Worm (Caenorhabditis elegans) whole organism, young adult: ENCODE measurements around the gene hlh-8.

Source experiments
- B0261.1 ChIP-seq: sonication (generic microtip); optimal IDR thresholded peaks from 2 replicates; lab custom pipeline; 2016; ENCODE audit warnings: mild to moderate bottlenecking, missing genetic modification characterization, moderate library complexity, missing compliant biosample characterization
- C06A6.2 ChIP-seq: fragments of 200-800 bp; sonication (Bioruptor generic); conservative IDR thresholded peaks from 2 replicates; pipeline ENCODE4 v1.3.6; 2022; ENCODE audit warnings: missing genetic modification characterization, missing compliant biosample characterization
- C17E4.6 ChIP-seq: fragments of 200-800 bp; sonication (Bioruptor generic); IDR thresholded peaks from 2 replicates; pipeline ENCODE4 v1.3.6; 2022; ENCODE audit warnings: missing genetic modification reagents, missing genetic modification characterization, missing compliant biosample characterization
- F23B12.7 ChIP-seq: sonication (generic microtip); optimal IDR thresholded peaks from 2 replicates; lab custom pipeline; 2017; ENCODE audit warnings: missing genetic modification characterization, mild to moderate bottlenecking, missing compliant biosample characterization, antibody characterized with exemption, moderate library complexity; ENCODE audit not compliant: insufficient read depth
- F39B2.1 ChIP-seq: fragments of 200-800 bp; sonication (Bioruptor generic); IDR thresholded peaks from 2 replicates; pipeline ENCODE4 v1.3.6; 2022; ENCODE audit warnings: missing genetic modification reagents, missing genetic modification characterization, missing compliant biosample characterization
- Y53F4B.3 ChIP-seq: fragments of 200-800 bp; sonication (Bioruptor generic); IDR thresholded peaks from 2 replicates; pipeline ENCODE4 v1.3.6; 2022; ENCODE audit warnings: missing genetic modification reagents, missing genetic modification characterization, missing compliant biosample characterization
- Y56A3A.18 ChIP-seq: fragments of 200-800 bp; sonication (Bioruptor generic); IDR thresholded peaks from 2 replicates; pipeline ENCODE4 v1.3.6; 2022; ENCODE audit warnings: missing genetic modification reagents, missing genetic modification characterization, missing compliant biosample characterization
- akir-1 ChIP-seq: fragments of 200-800 bp; sonication (Bioruptor generic); optimal IDR thresholded peaks from 2 replicates; lab custom pipeline; 2018; ENCODE audit warnings: mild to moderate bottlenecking, missing genetic modification characterization, moderate library complexity, missing compliant biosample characterization
- bed-2 ChIP-seq: fragments of 200-800 bp; sonication (Bioruptor generic); IDR thresholded peaks from 2 replicates; pipeline ENCODE4 v1.3.6; 2022; ENCODE audit warnings: missing genetic modification reagents, missing genetic modification characterization, missing compliant biosample characterization
- ceh-27 ChIP-seq: fragments of 200-800 bp; sonication (Bioruptor generic); optimal IDR thresholded peaks from 2 replicates; lab custom pipeline; 2018; ENCODE audit warnings: mild to moderate bottlenecking, missing genetic modification characterization, moderate library complexity, missing compliant biosample characterization
- ceh-91 ChIP-seq: fragments of 200-800 bp; sonication (Bioruptor generic); IDR thresholded peaks from 2 replicates; pipeline ENCODE4 v1.3.6; 2022; ENCODE audit warnings: missing genetic modification reagents, missing genetic modification characterization, missing compliant biosample characterization
- die-1 ChIP-seq: sonication (generic microtip); optimal IDR thresholded peaks from 2 replicates; lab custom pipeline; 2016; ENCODE audit warnings: missing genotype, mild to moderate bottlenecking, missing genetic modification characterization, missing compliant biosample characterization
- egl-18 ChIP-seq: fragments of 200-800 bp; sonication (Bioruptor generic); IDR thresholded peaks from 2 replicates; pipeline ENCODE4 v1.3.6; 2022; ENCODE audit warnings: missing genetic modification reagents, missing genetic modification characterization, missing compliant biosample characterization
- hlh-12 ChIP-seq: sonication (generic microtip); optimal IDR thresholded peaks from 2 replicates; lab custom pipeline; 2016; ENCODE audit warnings: missing genetic modification characterization, missing compliant biosample characterization
- hlh-26 ChIP-seq: fragments of 200-800 bp; sonication (Bioruptor generic); conservative IDR thresholded peaks from 2 replicates; pipeline ENCODE4 v1.3.6; 2022; ENCODE audit warnings: missing genetic modification reagents, missing genetic modification characterization, missing compliant biosample characterization
- hmg-1.2 ChIP-seq: fragments of 200-800 bp; sonication (Bioruptor generic); IDR thresholded peaks from 2 replicates; pipeline ENCODE4 v1.3.6; 2022; ENCODE audit warnings: missing genetic modification reagents, missing genetic modification characterization, missing compliant biosample characterization
- hrde-1 ChIP-seq: sonication (generic microtip); optimal IDR thresholded peaks from 2 replicates; lab custom pipeline; 2016; ENCODE audit warnings: missing genetic modification characterization, mild to moderate bottlenecking, missing compliant biosample characterization, moderate library complexity, missing genotype, missing genetic modification reagents, borderline replicate concordance
- hsf-1 ChIP-seq: fragments of 200-800 bp; sonication (Bioruptor generic); IDR thresholded peaks from 2 replicates; pipeline ENCODE4 v1.3.6; 2022; ENCODE audit warnings: missing genetic modification reagents, missing genetic modification characterization, missing compliant biosample characterization
- let-607 ChIP-seq, 2 experiments: fragments of 200-800 bp in 1 of 2; sonication (Bioruptor generic) in 1 of 2; sonication (generic microtip) in 1 of 2; optimal IDR thresholded peaks; 2 replicates each; lab custom pipeline; 2016 to 2018; ENCODE audit warnings: mild to moderate bottlenecking in 2 of 2, missing compliant biosample characterization in 2 of 2, missing genetic modification characterization in 2 of 2, moderate library complexity in 2 of 2, missing genotype in 1 of 2
- lin-26 ChIP-seq: fragments of 200-800 bp; sonication (Bioruptor generic); IDR thresholded peaks from 2 replicates; pipeline ENCODE4 v1.3.6; 2022; ENCODE audit warnings: missing genetic modification reagents, missing genetic modification characterization, missing compliant biosample characterization
- lin-40 ChIP-seq: sonication (generic microtip); optimal IDR thresholded peaks from 2 replicates; lab custom pipeline; 2016; ENCODE audit warnings: missing genetic modification characterization, mild to moderate bottlenecking, missing compliant biosample characterization, missing genotype, missing genetic modification reagents
- lin-54 ChIP-seq: fragments of 200-800 bp; sonication (Bioruptor generic); optimal IDR thresholded peaks from 2 replicates; lab custom pipeline; 2018; ENCODE audit warnings: mild to moderate bottlenecking, missing genetic modification characterization, missing compliant biosample characterization
- nhr-80 ChIP-seq: sonication (generic microtip); optimal IDR thresholded peaks from 2 replicates; lab custom pipeline; 2016; ENCODE audit warnings: missing genetic modification characterization, missing compliant biosample characterization
- pha-4 ChIP-seq: fragments of 150-350 bp; sonication (generic microtip); optimal IDR thresholded peaks from 2 replicates; lab custom pipeline; 2014; ENCODE audit warnings: missing biosample characterization, missing genetic modification reagents, missing genetic modification characterization
- rcor-1 ChIP-seq: fragments of 200-800 bp; sonication (Bioruptor generic); IDR thresholded peaks from 2 replicates; pipeline ENCODE4 v1.3.6; 2022; ENCODE audit warnings: missing genetic modification reagents, missing genetic modification characterization, missing compliant biosample characterization
- rpc-1 ChIP-seq, 2 experiments: fragments of 150-350 bp in 1 of 2; sonication (generic microtip) in 1 of 2; optimal IDR thresholded peaks; 2 replicates each; lab custom pipeline; 2014 to 2018; ENCODE audit warnings: missing biosample characterization in 1 of 2, missing genetic modification characterization in 1 of 2, missing genetic modification reagents in 1 of 2, missing genotype in 1 of 2
- tbp1 ChIP-seq: fragments of 200-800 bp; sonication (Bioruptor generic); optimal IDR thresholded peaks from 2 replicates; lab custom pipeline; 2018; ENCODE audit warnings: mild to moderate bottlenecking, missing genetic modification characterization, missing compliant biosample characterization
- zfh-2 ChIP-seq: fragments of 200-800 bp; sonication (Bioruptor generic); conservative IDR thresholded peaks from 2 replicates; pipeline ENCODE4 v1.3.6; 2022; ENCODE audit warnings: missing genetic modification reagents, missing genetic modification characterization, missing compliant biosample characterization
- zim-3 ChIP-seq: sonication (generic microtip); optimal IDR thresholded peaks from 2 replicates; lab custom pipeline; 2017; ENCODE audit warnings: mild to moderate bottlenecking, missing genetic modification characterization, moderate library complexity, missing compliant biosample characterization
- ztf-22 ChIP-seq: fragments of 200-800 bp; sonication (Bioruptor generic); optimal IDR thresholded peaks from 2 replicates; lab custom pipeline; 2018; ENCODE audit warnings: mild to moderate bottlenecking, missing genetic modification characterization, moderate library complexity, missing compliant biosample characterization
- ztf-25 ChIP-seq: fragments of 200-800 bp; sonication (Bioruptor generic); IDR thresholded peaks from 2 replicates; pipeline ENCODE4 v1.3.6; 2022; ENCODE audit warnings: missing genetic modification reagents, missing genetic modification characterization, missing compliant biosample characterization
- ztf-26 ChIP-seq: sonication (generic microtip); optimal IDR thresholded peaks from 2 replicates; lab custom pipeline; 2017; ENCODE audit warnings: missing genetic modification characterization, missing compliant biosample characterization
- ztf-28 ChIP-seq: fragments of 200-800 bp; sonication (Bioruptor generic); IDR thresholded peaks from 2 replicates; pipeline ENCODE4 v1.3.6; 2022; ENCODE audit warnings: missing genetic modification reagents, missing genetic modification characterization, missing compliant biosample characterization
- ztf-3 ChIP-seq: fragments of 200-800 bp; sonication (Bioruptor generic); optimal IDR thresholded peaks from 2 replicates; lab custom pipeline; 2018; ENCODE audit warnings: mild to moderate bottlenecking, missing genetic modification characterization, missing compliant biosample characterization
- ztf-6 ChIP-seq: fragments of 200-800 bp; sonication (Bioruptor generic); IDR thresholded peaks from 2 replicates; pipeline ENCODE4 v1.3.6; 2022; ENCODE audit warnings: missing genetic modification reagents, missing genetic modification characterization, missing compliant biosample characterization

hlh-8 gene

DNA sequence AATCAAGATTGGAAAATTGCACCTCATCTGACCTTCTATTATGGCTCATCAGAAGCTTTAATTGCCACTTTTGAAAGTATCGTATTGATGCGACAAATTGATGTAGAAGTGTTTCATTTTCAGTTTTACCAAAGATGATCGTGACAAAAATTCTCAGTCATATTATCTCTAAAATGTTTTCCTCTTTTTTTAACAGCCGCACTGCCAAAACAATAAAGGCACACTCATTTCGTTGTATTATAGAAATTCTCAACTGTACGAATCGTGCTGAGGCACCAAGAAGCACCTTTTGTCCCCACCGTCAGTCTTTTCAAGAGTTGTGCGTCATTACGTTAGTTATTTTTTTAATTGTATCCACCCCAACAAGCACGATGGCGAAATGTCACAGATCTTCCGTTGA lies 8.3 kb upstream of the hlh-8 start, which contains the start of gene K07E3.9:
K07E3.9 (plus strand) TSS at position 301 of the 400 bp plus-strand sequence.
- TF ChIP-seq C17E4.6 (GFP tag; lab: Robert Waterston, UW) (no peak), F39B2.1 (GFP tag; lab: Robert Waterston, UW) (no peak), hmg-1.2 (GFP tag; lab: Robert Waterston, UW) (no peak), rpc-1 (optimal IDR thresholded peaks at IDR 0.05; lab: Kevin White, UChicago) (no peak), rpc-1 (tag; optimal IDR thresholded peaks at IDR 0.05; lab: Kevin White, UChicago) (no peak), F23B12.7 (no peak), zfh-2 (no peak), ztf-22 (GFP tag; lab: Kevin White, UChicago) (no peak), B0261.1 (tag; lab: Kevin White, UChicago) (no peak), bed-2 (GFP tag; lab: Robert Waterston, UW) (no peak), hrde-1 (no peak), ztf-3 (no peak), rcor-1 (GFP tag; lab: Robert Waterston, UW) (no peak), die-1 (tag; lab: Kevin White, UChicago) (no peak), ceh-91 (no peak), akir-1 (GFP tag; lab: Kevin White, UChicago) (no peak), egl-18 (GFP tag; lab: Robert Waterston, UW) (no peak), let-607 (tag; optimal IDR thresholded peaks at IDR 0.05; lab: Kevin White, UChicago) (no peak), hlh-26 (GFP tag; lab: Robert Waterston, UW) (no peak)

DNA sequence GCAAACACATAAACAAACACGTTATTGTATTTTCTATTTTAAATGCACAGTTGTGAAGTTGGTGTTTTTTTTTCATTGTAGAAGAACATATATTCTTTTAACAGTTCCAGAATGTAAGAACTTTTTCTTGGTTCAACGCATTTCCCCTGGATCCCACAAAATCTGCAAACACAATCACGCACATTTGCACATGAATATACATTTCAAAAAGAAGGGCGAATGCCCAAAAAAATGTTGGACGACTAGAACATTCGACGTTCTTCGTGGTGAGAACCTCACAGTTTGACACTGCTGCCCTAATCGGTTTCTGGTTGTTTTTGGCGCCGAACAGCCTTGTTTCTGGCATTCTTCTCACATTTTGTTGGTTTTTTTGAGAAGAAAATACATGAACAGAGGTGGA lies 6.7 kb upstream of the hlh-8 start:
- TF ChIP-seq ztf-25 (no peak), ztf-28 (GFP tag; lab: Robert Waterston, UW) (no peak), lin-40 (peak; percentile 44), nhr-80 (tag; lab: Kevin White, UChicago) (peak; percentile 35), hsf-1 (GFP tag; lab: Robert Waterston, UW) (peak; percentile 71), ceh-27 (GFP tag; lab: Kevin White, UChicago) (peak; percentile 10), let-607 (tag; optimal IDR thresholded peaks at IDR 0.05; lab: Kevin White, UChicago) (peak in 1 of 2 experiments; percentile 28), pha-4 (tag; lab: Kevin White, UChicago) (peak; percentile 21), lin-54 (GFP tag; lab: Kevin White, UChicago) (no peak), Y53F4B.3 (no peak), tbp1 (GFP tag; lab: Kevin White, UChicago) (peak; percentile 10), hmg-1.2 (GFP tag; lab: Robert Waterston, UW) (0 out of 2 replicates have a peak, but pooled peaks have one; percentile 4)

DNA sequence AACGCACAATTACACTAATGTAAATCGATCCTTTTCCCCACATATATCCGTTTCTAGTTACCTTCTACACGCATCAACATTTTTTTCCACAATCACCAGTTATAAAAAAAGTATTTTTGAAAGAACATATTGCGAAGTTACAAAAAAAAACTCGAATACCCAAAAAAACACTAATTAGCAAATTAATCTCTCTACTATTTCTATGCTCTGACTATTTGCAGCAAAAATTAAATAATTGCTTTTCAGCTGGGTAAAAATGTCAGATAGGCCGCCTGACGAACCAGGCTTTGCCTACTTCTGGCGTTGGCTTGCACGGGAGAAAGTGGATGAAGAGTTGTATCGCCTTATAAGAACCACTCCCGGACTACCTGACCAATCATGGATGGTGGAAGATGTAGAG lies 6.1 kb upstream of the hlh-8 start, which contains the start of gene K07E3.1:
K07E3.1 (plus strand) TSS at position 247 of the 400 bp plus-strand sequence.
- no peak for TF ChIP-seq zim-3 (tag; lab: Kevin White, UChicago)
- TF ChIP-seq Y56A3A.18, result no peak
- no peak for TF ChIP-seq lin-26 (GFP tag; lab: Robert Waterston, UW)
- TF ChIP-seq C06A6.2 (GFP tag; lab: Robert Waterston, UW), result no peak
- peak; percentile 9 for TF ChIP-seq akir-1 (GFP tag; lab: Kevin White, UChicago)
- no peak for TF ChIP-seq ztf-26

DNA sequence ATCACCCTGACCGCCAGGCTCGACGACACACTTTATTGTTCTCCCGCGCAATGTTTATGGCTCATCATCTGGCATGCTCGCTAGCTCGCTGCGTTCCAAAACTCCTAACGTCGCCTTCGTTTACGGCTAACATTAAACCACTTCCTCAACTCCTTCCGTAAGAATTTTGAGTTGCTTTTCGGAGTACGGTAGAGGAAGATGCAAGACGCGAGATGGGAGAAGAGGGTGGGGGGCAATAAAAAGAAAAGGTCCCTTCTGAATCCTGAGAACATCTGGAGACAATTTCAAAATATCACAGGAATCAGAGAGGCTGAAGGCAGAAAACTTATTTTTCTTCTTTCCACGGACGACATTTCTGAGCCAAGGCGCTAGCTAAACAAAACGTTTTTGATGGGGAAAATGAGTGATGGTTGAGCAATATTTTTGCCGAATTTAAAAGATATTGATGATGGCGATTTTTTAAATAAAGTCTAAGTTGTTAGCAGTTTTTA lies 1.6 kb downstream of the hlh-8 start:
- no peak for TF ChIP-seq hlh-12
- no peak for TF ChIP-seq lin-54 (GFP tag; lab: Kevin White, UChicago)
- TF ChIP-seq ztf-6 (GFP tag; lab: Robert Waterston, UW), result no peak
- TF ChIP-seq C17E4.6 (GFP tag; lab: Robert Waterston, UW), result no peak
